Fruit fly (Drosophila melanogaster) whole organism: ENCODE data around the gene AP-2alpha.
"Not testable (repeated sequence)": the region's sequence is repeated elsewhere in the genome, so short reads cannot be mapped to it uniquely, and the experiment has no call there.

Source experiments
- CG8478 ChIP-seq: fragments of >200 bp; optimal IDR thresholded peaks from 2 replicates; lab custom pipeline; 2018; ENCODE audit warnings: inconsistent platforms
- Dll ChIP-seq: fragments of >200 bp; optimal IDR thresholded peaks from 2 replicates; lab custom pipeline; 2017
- EcR ChIP-seq, 2 experiments: fragments of >200 bp; optimal IDR thresholded peaks; 2 replicates each; lab custom pipeline; 2017; ENCODE audit warnings: missing biosample characterization in 2 of 2, missing genetic modification characterization in 2 of 2, missing genetic modification reagents in 2 of 2
- pan ChIP-seq: fragments of >200 bp; optimal IDR thresholded peaks from 2 replicates; lab custom pipeline; 2017
- psq ChIP-seq: fragments of >200 bp; optimal IDR thresholded peaks from 2 replicates; lab custom pipeline; 2017
- usp ChIP-seq: fragments of >200 bp; optimal IDR thresholded peaks from 2 replicates; lab custom pipeline; 2017; ENCODE audit warnings: missing biosample characterization, missing genetic modification characterization, mixed read lengths

AP-2alpha gene

DNA sequence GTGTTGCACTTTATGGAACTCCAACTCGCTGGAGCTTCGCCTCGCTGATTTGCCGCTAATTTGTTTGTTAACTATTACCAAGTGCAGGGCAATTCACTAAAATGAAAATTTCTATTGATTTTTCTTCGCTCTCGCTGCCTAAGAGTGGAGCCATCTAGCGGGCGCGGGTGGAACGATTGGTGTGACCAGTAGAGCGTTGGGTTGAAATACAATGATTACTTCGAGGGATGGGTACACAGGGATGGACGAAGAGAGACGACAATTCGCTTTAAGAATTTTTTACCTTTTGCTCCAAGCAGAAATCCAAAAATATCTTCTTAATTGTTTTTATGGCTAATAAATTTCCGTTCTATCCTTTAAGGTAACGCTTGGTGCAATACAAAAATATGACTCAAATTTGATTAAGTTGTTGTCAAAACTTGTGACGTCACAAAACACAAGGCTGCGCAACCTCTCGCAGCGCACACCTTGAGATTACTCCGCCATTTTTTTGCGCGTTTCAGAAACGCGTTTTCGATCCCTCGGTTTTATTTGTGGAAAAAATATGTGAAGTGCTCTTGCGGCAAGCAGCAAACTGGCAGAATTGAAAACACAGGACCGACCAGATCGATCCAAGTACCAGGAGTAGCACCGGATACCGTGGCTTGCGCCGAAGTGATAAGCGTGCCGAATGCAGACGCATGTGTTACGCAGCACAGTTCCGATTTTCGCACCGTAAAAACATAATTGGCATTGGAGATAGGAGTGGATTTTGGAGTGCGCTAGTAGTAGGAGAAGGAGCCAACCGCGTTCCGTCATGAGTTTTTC, at the start of gene AP-2alpha, which contains the start of gene ebi:
AP-2alpha (minus strand) TSS at position 185 of the 807 bp plus-strand sequence.
ebi (plus strand) TSS at position 475 of the 807 bp plus-strand sequence.
- TF ChIP-seq pan: no peak

DNA sequence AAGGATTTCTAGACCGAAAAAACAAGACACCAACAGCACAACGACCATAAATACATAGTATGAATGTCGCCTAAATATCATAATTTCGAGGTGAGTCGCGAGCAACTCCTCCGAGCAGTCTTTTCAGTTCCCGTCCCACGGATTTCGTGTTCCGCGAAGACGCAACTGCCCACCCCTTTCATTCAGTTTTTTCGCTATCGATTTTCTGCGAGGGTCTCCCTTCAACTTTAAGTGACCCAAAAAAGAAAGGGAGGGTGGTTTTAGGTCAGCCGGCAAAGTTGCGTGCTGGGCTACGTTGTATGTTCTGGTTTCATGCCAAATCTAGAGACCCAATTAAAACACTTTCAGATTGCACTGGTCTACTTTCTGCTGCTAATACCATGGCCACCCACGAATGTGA, 41.2 kb upstream of the AP-2alpha start:
- TF ChIP-seq EcR (GFP tag; optimal IDR thresholded peaks at IDR 0.05; lab: Kevin White, UChicago): no peak
- TF ChIP-seq pan: no peak
- no peak for TF ChIP-seq Dll (lab: Kevin White, UChicago)
- no peak for TF ChIP-seq usp (GFP tag; lab: Kevin White, UChicago)
- no peak for TF ChIP-seq psq
- TF ChIP-seq CG8478 (lab: Kevin White, UChicago): no peak

DNA sequence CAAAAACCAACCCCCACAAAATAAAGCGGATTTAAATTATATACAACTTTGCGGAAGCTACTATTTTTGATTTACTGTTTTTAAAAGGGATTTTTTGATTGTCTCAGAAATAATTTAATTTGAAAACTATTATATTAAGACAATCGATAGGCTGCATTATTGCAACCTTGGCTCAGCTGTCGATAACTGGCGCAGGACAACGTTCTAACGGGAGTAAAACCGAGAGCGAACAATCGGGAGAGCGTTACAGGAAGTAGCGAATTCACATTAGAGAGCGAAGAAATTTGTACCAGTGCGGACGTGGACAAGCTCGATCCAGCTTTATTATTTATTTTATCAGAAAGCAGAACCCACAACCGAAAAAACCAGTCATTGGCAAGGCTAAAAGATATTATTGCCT, 40.7 kb upstream of the AP-2alpha start, which contains the start of gene CG4133:
CG4133 (plus strand) TSS at position 258 of the 400 bp plus-strand sequence.
- not testable (repeated sequence) for TF ChIP-seq EcR (GFP tag; optimal IDR thresholded peaks at IDR 0.05; lab: Kevin White, UChicago); usp (GFP tag; lab: Kevin White, UChicago); pan

DNA sequence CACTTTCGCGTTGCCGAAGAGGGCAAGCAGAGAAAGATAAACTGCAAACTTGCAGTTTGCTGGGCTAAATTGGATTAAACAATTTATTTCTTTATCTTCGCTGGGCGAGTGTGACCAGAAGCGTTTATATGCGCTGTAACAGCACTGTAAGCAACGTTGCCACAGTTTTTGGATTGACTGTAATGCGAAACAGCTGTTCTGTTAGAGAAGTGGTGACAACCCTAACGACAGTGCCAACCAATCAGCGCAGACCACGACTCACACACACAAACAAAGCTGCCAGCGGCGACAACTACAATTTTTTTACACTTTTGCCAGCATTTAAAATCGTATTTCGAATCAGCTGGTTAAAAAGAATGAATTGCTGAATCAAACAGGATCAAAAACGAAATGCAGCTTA, 38.3 kb upstream of the AP-2alpha start, which contains the start of the genes crq and shv:
crq (minus strand) TSS at position 153 of the 400 bp plus-strand sequence.
shv (plus strand) TSS at position 237 of the 400 bp plus-strand sequence.
- no peak for TF ChIP-seq pan
- TF ChIP-seq psq: no peak
- TF ChIP-seq usp (GFP tag; lab: Kevin White, UChicago): no peak
- no peak for TF ChIP-seq CG8478 (lab: Kevin White, UChicago)
- TF ChIP-seq EcR (GFP tag; optimal IDR thresholded peaks at IDR 0.05; lab: Kevin White, UChicago): no peak
- no peak for TF ChIP-seq Dll (lab: Kevin White, UChicago)

DNA sequence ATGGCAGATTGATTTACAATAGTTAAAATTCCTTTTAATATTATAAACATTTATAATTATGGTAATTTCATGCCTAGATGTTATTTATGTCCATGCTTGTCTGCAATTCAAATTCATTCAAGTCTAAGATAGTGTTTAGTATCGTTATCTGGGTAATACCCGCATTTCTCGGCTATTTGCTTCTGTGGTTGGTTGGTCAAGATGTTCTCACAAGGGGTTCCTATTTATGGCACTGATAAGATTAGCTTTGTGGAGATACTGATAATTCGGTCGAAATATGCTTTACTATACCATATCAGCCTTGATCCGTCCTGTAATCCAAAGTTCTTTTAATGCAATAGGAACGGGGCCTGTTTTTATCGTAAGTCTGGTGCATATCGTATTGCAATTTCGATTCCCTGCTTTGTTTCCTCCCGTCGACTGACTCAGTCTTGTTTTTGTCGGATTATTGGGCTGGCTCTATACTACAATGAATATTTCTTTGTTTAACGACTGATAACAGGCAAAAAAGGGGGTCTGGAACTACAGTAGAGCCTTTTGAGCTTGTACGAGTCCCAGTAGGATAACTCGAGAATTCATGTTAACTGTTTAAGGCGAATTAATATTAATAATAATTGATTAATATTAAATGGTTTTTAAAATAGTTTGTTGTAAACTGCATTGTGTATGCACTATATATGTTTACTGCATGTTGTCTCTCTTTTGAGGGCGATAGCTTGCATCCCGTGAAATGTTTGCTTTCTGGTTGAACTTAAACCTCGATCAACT, 37.3 kb upstream of the AP-2alpha start:
- no peak for TF ChIP-seq EcR (GFP tag; optimal IDR thresholded peaks at IDR 0.05; lab: Kevin White, UChicago)
- no peak for TF ChIP-seq usp (GFP tag; lab: Kevin White, UChicago)
- TF ChIP-seq psq: no peak
- TF ChIP-seq CG8478 (lab: Kevin White, UChicago): no peak
- TF ChIP-seq Dll (lab: Kevin White, UChicago): no peak
- no peak for TF ChIP-seq pan

DNA sequence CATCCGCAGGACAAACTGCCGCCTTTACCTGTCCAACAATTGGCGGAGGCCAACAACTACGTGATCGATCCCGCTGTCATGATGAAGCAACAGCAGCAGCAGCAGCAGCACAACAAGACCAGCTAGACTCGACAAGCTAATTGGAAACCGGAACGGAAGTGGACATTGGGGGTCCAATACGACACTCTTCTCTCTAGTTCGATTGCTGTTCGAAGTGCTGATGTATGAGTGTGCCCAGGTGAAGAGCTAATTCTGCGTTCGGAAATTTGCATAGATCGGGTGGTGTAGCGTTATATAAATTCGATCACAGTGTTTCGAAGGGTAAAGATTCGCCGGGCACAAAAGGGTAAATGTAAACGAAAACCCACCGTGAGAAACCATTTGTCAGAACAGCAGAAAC, 32.5 kb upstream of the AP-2alpha start:
- TF ChIP-seq usp (GFP tag; lab: Kevin White, UChicago) (no peak), psq (no peak), pan (no peak), Dll (lab: Kevin White, UChicago) (no peak), CG8478 (lab: Kevin White, UChicago) (no peak), EcR (GFP tag; optimal IDR thresholded peaks at IDR 0.05; lab: Kevin White, UChicago) (no peak)

DNA sequence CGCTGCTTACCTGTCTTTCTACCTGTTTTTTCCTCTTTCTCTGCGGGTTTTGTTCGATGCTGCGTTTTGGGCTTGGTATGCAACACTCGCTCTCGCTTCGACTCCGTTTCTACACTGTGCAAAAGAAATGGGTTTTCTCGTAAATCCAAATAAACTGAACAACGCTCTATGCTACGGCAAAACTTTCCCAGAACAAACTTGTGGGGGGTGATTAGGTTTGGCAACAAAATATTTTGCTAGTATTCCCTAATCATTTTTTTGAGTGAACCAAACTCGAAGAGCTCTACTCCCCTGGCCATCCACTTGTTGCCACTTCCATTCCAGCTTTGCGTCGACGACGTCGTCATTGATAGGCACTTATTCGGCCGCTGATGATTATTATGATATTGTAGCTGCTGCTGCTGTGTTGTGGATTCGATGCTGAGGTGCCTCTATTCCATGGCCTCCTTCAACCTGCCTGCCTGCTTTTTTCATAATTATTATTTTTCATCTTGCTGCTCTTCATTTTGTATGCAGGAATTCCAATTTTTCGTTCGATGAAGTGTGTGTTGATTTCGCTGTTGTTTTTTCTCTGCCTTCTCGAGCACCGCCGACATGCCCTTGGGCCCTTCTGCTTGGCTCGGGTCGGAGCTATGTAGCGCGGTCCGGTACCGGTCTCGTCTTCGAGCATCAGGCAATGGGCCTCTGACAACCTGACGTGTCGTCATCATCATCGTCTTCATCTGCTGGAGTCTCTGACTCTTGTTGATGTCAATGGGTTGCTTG, 27.5 kb upstream of the AP-2alpha start:
- no peak for TF ChIP-seq usp (GFP tag; lab: Kevin White, UChicago)
- no peak for TF ChIP-seq Dll (lab: Kevin White, UChicago)
- no peak for TF ChIP-seq EcR (GFP tag; optimal IDR thresholded peaks at IDR 0.05; lab: Kevin White, UChicago)

DNA sequence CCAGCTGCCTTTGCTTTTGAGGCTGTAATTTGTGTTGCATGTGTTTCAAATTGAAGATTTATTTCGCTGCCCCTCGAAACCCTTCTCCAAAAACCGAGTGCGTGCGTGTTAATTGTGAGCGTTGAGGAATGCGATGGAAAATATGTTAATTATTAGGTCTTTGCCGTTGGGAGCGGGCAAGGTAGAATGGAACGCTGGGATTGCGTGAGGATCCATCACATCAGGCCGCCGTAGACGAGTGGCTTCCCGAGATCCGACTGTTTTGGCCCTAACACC, 26.8 kb upstream of the AP-2alpha start:
- TF ChIP-seq usp (GFP tag; lab: Kevin White, UChicago): no peak
- no peak for TF ChIP-seq pan
- TF ChIP-seq psq: no peak
- TF ChIP-seq Dll (lab: Kevin White, UChicago): peak; percentile 29

DNA sequence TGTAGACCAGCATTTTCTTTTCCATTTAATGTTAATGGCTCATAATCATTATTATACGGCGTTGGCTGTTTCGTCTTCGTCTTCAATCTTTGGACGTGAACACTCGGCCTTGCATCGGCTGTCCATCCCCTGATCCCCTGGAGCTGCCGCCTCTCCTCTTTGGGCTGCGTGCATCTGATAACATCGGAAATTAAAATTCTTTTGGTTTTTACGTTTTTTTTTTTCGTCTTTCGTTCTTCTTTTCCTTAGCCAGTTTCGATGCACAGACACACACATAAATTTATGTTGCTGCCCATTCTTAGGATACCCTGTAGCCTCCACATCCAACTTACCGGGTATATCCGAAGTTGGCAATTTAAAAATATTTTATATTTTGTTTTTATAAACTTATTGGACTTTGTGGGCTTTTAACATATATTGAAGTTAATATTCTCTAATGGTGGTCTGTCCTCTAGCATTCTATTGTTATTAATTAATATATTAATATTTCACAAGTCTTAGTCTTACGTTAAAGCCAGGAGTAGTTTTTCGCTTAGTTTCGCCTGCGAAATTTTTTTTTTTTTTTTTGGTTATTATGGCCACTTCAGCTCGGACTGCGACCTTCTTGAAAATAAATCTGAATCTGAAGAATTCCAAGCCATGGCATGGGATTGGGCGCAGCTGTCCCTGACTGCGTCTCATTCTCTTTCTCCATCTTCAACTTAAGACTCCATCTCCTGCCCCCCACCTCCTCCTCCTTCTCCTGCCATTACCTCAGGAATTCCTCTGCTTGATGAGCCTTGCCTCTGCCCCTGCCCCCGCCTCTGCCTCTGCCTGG, 26.3 kb upstream of the AP-2alpha start:
- TF ChIP-seq Dll (lab: Kevin White, UChicago): no peak
- no peak for TF ChIP-seq psq
- no peak for TF ChIP-seq CG8478 (lab: Kevin White, UChicago)
- TF ChIP-seq pan: peak; percentile 81

DNA sequence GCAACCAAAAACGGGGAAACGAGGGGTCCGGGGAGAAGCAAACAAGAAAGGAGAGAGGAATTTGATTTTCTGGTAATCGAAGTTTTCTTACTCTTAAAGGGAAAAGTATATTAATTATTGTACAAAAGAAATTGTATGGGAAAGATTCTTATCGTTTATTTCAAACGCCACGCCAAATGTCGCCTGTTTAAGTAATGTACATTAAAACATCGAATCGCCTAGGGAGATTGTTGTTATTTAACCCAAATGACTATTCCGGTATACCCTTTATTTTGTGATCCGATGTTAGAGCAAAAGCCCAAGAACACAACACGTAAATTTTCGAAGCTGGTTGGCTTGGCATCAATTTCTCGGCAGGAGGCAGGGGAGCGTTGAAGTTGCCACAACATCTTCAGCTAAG, 24.8 kb upstream of the AP-2alpha start:
- TF ChIP-seq psq (no peak), CG8478 (lab: Kevin White, UChicago) (no peak), usp (GFP tag; lab: Kevin White, UChicago) (no peak), EcR (GFP tag; optimal IDR thresholded peaks at IDR 0.05; lab: Kevin White, UChicago) (no peak), Dll (lab: Kevin White, UChicago) (no peak), pan (no peak)

DNA sequence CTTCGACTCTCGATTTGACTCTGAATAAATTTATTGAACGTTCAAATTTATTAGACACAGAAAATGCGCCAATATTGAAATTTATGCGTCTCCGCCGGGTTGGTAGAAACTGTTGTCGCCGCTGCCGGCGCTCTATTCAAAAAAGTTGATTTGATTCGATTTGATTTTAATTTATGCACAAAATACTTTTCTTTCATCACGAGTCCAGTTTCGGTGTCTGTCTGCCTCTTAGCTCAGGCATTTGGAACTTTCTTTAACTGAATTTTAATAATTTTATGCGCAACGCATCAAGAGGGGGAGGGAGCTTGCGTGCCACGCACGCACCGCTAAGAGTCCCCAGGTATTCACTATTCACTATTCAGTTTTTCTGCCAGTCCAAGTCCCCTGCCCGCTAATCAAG, 22.9 kb upstream of the AP-2alpha start:
- TF ChIP-seq EcR (GFP tag; optimal IDR thresholded peaks at IDR 0.05; lab: Kevin White, UChicago) (no peak), usp (GFP tag; lab: Kevin White, UChicago) (no peak), Dll (lab: Kevin White, UChicago) (no peak), psq (no peak), CG8478 (lab: Kevin White, UChicago) (no peak), pan (no peak)
